Worm (Caenorhabditis elegans) whole organism, L4 larva: ENCODE data around the gene clec-262.

Experiments
- D1046.2 ChIP-seq: fragments of 200-800 bp; sonication (Bioruptor generic); IDR thresholded peaks from 2 replicates; pipeline ENCODE4 v1.3.6; 2022; ENCODE audit warnings: missing genetic modification characterization, missing compliant biosample characterization
- F10B5.3 ChIP-seq: sonication (generic microtip); optimal IDR thresholded peaks from 2 replicates; lab custom pipeline; 2016; ENCODE audit warnings: mild to moderate bottlenecking, missing genetic modification characterization, missing compliant biosample characterization
- F26F4.8 ChIP-seq: fragments of 200-800 bp; sonication (Bioruptor generic); conservative IDR thresholded peaks from 2 replicates; pipeline ENCODE4 v1.3.6; 2022; ENCODE audit warnings: missing genetic modification characterization, missing compliant biosample characterization
- F37D6.2 ChIP-seq: sonication (generic microtip); optimal IDR thresholded peaks from 2 replicates; lab custom pipeline; 2016; ENCODE audit warnings: mild to moderate bottlenecking, missing genetic modification characterization, missing compliant biosample characterization
- R02D3.7 ChIP-seq: fragments of 150-350 bp; sonication (generic microtip); optimal IDR thresholded peaks from 3 replicates; lab custom pipeline; 2014; ENCODE audit warnings: missing biosample characterization, missing genetic modification characterization
- Y48G9A.11 ChIP-seq: fragments of 200-800 bp; sonication (Bioruptor generic); IDR thresholded peaks from 2 replicates; pipeline ENCODE4 v1.3.6; 2022; ENCODE audit warnings: missing genetic modification reagents, missing genetic modification characterization, missing compliant biosample characterization
- aha-1 ChIP-seq: fragments of 150-350 bp; peaks from one replicate; lab custom pipeline; 2014; ENCODE audit warnings: missing biosample characterization, missing genetic modification characterization
- aly-2 ChIP-seq: sonication (generic microtip); optimal IDR thresholded peaks from 2 replicates; lab custom pipeline; 2018; ENCODE audit warnings: missing biosample characterization, missing genetic modification characterization
- ama-1 ChIP-seq: fragments of 150-350 bp; optimal IDR thresholded peaks from 2 replicates; lab custom pipeline; 2014; ENCODE audit warnings: inconsistent platforms, mixed read lengths
- ceh-32 ChIP-seq: sonication (generic microtip); optimal IDR thresholded peaks from 2 replicates; lab custom pipeline; 2016; ENCODE audit warnings: mild to moderate bottlenecking, missing genetic modification characterization, missing compliant biosample characterization; ENCODE audit not compliant: poor library complexity
- ceh-82 ChIP-seq: sonication (generic microtip); optimal IDR thresholded peaks from 2 replicates; lab custom pipeline; 2017; ENCODE audit warnings: missing biosample characterization, missing genetic modification characterization
- ctbp-1 ChIP-seq: fragments of 200-800 bp; sonication (Bioruptor generic); IDR thresholded peaks from 2 replicates; pipeline ENCODE4 v1.3.6; 2022; ENCODE audit warnings: missing genetic modification reagents, missing genetic modification characterization, missing compliant biosample characterization
- daf-12 ChIP-seq: fragments of 150-350 bp; optimal IDR thresholded peaks from 2 replicates; lab custom pipeline; 2014; ENCODE audit warnings: missing biosample characterization, missing genetic modification reagents, missing genetic modification characterization
- daf-16 ChIP-seq, 3 experiments: sonication (generic microtip); optimal IDR thresholded peaks; 2 replicates each; lab custom pipeline; 2016 to 2017; ENCODE audit warnings: missing genetic modification characterization in 3 of 3, missing genetic modification reagents in 3 of 3, mild to moderate bottlenecking in 2 of 3, missing compliant biosample characterization in 2 of 3, missing biosample characterization in 1 of 3, moderate library complexity in 1 of 3
- daf-19 ChIP-seq: fragments of 200-800 bp; sonication (Bioruptor generic); conservative IDR thresholded peaks from 2 replicates; pipeline ENCODE4 v1.3.6; 2022; ENCODE audit warnings: missing genetic modification characterization, missing compliant biosample characterization
- dmd-8 ChIP-seq: fragments of 200-800 bp; sonication (Bioruptor generic); IDR thresholded peaks from 2 replicates; pipeline ENCODE4 v1.3.6; 2022; ENCODE audit warnings: missing genetic modification characterization, missing compliant biosample characterization
- dmd-9 ChIP-seq: fragments of 200-800 bp; sonication (Bioruptor generic); IDR thresholded peaks from 2 replicates; pipeline ENCODE4 v1.3.6; 2022; ENCODE audit warnings: missing genetic modification reagents, missing genetic modification characterization, missing compliant biosample characterization
- egl-27 ChIP-seq: sonication (generic microtip); optimal IDR thresholded peaks from 3 replicates; lab custom pipeline; 2017; ENCODE audit warnings: missing biosample characterization, missing genetic modification reagents, missing genetic modification characterization
- gei-8 ChIP-seq: fragments of 200-800 bp; sonication (Bioruptor generic); optimal IDR thresholded peaks from 2 replicates; lab custom pipeline; 2018; ENCODE audit warnings: mild to moderate bottlenecking, missing genetic modification characterization, missing compliant biosample characterization
- hlh-11 ChIP-seq: fragments of 200-800 bp; sonication (Bioruptor generic); optimal IDR thresholded peaks from 2 replicates; lab custom pipeline; 2018; ENCODE audit warnings: mild to moderate bottlenecking, missing genetic modification characterization, missing compliant biosample characterization
- jun-1 ChIP-seq: fragments of 150-350 bp; optimal IDR thresholded peaks from 2 replicates; lab custom pipeline; 2014; ENCODE audit warnings: missing biosample characterization, missing genetic modification reagents, missing genetic modification characterization
- lin-13 ChIP-seq: fragments of 150-350 bp; optimal IDR thresholded peaks from 2 replicates; lab custom pipeline; 2014; ENCODE audit warnings: missing biosample characterization, missing genetic modification reagents, missing genetic modification characterization
- lin-38 ChIP-seq: fragments of 200-800 bp; sonication (Bioruptor generic); IDR thresholded peaks from 2 replicates; pipeline ENCODE4 v1.3.6; 2022; ENCODE audit warnings: missing genetic modification reagents, missing genetic modification characterization, missing compliant biosample characterization
- lir-3 ChIP-seq: sonication (generic microtip); optimal IDR thresholded peaks from 2 replicates; lab custom pipeline; 2016; ENCODE audit warnings: mild to moderate bottlenecking, missing genetic modification characterization, missing compliant biosample characterization
- madf-9 ChIP-seq: fragments of 200-800 bp; sonication (Bioruptor generic); conservative IDR thresholded peaks from 2 replicates; pipeline ENCODE4 v1.3.6; 2022; ENCODE audit warnings: missing genetic modification reagents, missing genetic modification characterization, missing compliant biosample characterization
- mdt-29 ChIP-seq: fragments of 200-800 bp; sonication (Bioruptor generic); IDR thresholded peaks from 2 replicates; pipeline ENCODE4 v1.3.6; 2022; ENCODE audit warnings: missing genetic modification reagents, missing genetic modification characterization, missing compliant biosample characterization
- mxl-2 ChIP-seq: fragments of 200-800 bp; sonication (Bioruptor generic); conservative IDR thresholded peaks from 2 replicates; pipeline ENCODE4 v1.3.6; 2022; ENCODE audit warnings: missing genetic modification reagents, missing genetic modification characterization, missing compliant biosample characterization
- mxl-3 ChIP-seq: fragments of 200-800 bp; sonication (Bioruptor generic); optimal IDR thresholded peaks from 2 replicates; lab custom pipeline; 2018; ENCODE audit warnings: mild to moderate bottlenecking, missing genetic modification characterization, missing compliant biosample characterization
- nhr-25 ChIP-seq: sonication (generic microtip); optimal IDR thresholded peaks from 2 replicates; lab custom pipeline; 2017; ENCODE audit warnings: missing genetic modification characterization, mild to moderate bottlenecking, missing compliant biosample characterization, antibody characterized with exemption, moderate library complexity, borderline replicate concordance; ENCODE audit not compliant: insufficient read depth
- nhr-42 ChIP-seq: fragments of 200-800 bp; sonication (Bioruptor generic); IDR thresholded peaks from 2 replicates; pipeline ENCODE4 v1.3.6; 2022; ENCODE audit warnings: missing genetic modification characterization, missing compliant biosample characterization
- nhr-48 ChIP-seq: sonication (generic microtip); optimal IDR thresholded peaks from 2 replicates; lab custom pipeline; 2016; ENCODE audit warnings: mild to moderate bottlenecking, missing genetic modification characterization, missing compliant biosample characterization
- pha-4 ChIP-seq, 2 experiments: fragments of 150-350 bp in 1 of 2; fragments of 200-800 bp in 1 of 2; sonication (Bioruptor generic) in 1 of 2; IDR thresholded peaks in 1 of 2; optimal IDR thresholded peaks in 1 of 2; 2 replicates each; pipeline versions ENCODE4 v1.3.6 to Lab custom; 2014 to 2022; ENCODE audit warnings: missing genetic modification characterization in 2 of 2, missing genetic modification reagents in 2 of 2, missing biosample characterization in 1 of 2, missing compliant biosample characterization in 1 of 2
- set-16 ChIP-seq: fragments of 200-800 bp; sonication (Bioruptor generic); IDR thresholded peaks from 2 replicates; pipeline ENCODE4 v1.3.6; 2022; ENCODE audit warnings: missing genetic modification reagents, missing genetic modification characterization, missing compliant biosample characterization
- skn-1 ChIP-seq: fragments of 150-350 bp; optimal IDR thresholded peaks from 2 replicates; lab custom pipeline; 2014; ENCODE audit warnings: missing biosample characterization, missing genetic modification characterization
- snpc-1.2 ChIP-seq: fragments of 200-800 bp; sonication (Bioruptor generic); IDR thresholded peaks from 2 replicates; pipeline ENCODE4 v1.3.6; 2022; ENCODE audit warnings: missing genetic modification reagents, missing genetic modification characterization, missing compliant biosample characterization
- spr-1 ChIP-seq: sonication (generic microtip); optimal IDR thresholded peaks from 2 replicates; lab custom pipeline; 2016; ENCODE audit warnings: mild to moderate bottlenecking, missing genetic modification characterization, missing compliant biosample characterization
- spr-3 ChIP-seq: fragments of 200-800 bp; sonication (Bioruptor generic); optimal IDR thresholded peaks from 2 replicates; lab custom pipeline; 2018; ENCODE audit warnings: mild to moderate bottlenecking, missing genetic modification characterization, missing compliant biosample characterization
- tag-97 ChIP-seq: fragments of 200-800 bp; sonication (Bioruptor generic); IDR thresholded peaks from 2 replicates; pipeline ENCODE4 v1.3.6; 2022; ENCODE audit warnings: missing genetic modification characterization, missing compliant biosample characterization
- unc-39 ChIP-seq: sonication (generic microtip); optimal IDR thresholded peaks from 2 replicates; lab custom pipeline; 2017; ENCODE audit warnings: missing biosample characterization, missing genetic modification characterization
- zfp-2 ChIP-seq: sonication (generic microtip); optimal IDR thresholded peaks from 2 replicates; lab custom pipeline; 2016; ENCODE audit warnings: mild to moderate bottlenecking, missing genetic modification characterization, missing compliant biosample characterization
- zip-2 ChIP-seq: fragments of 150-350 bp; optimal IDR thresholded peaks from 2 replicates; lab custom pipeline; 2014; ENCODE audit warnings: missing biosample characterization, missing genetic modification characterization

Gene clec-262

DNA sequence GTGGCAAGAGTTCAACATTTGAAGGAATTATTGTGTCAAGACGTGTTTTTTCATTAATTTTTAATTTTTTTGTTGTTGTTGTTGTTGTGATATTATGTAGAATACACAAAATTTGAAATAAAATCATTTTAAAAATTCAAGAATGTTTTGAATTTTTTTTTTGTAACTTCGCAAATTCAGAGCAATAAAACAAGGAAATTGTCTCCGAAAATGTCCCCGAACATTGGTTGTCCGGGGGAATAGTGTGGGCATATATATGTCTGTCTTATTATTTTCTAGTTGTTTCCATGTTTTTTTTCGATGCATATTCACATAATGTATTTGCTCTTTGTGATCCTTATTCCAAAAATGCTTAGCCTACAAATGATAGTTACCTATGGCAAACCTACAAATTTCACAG, at the start of gene clec-262:
clec-262 (plus strand) TSS at position 301 of the 400 bp plus-strand sequence.
- TF ChIP-seq ceh-82 (tag; lab: Kevin White, UChicago) (no peak), dmd-9 (GFP tag; lab: Robert Waterston, UW) (no peak), unc-39 (no peak), set-16 (GFP tag; lab: Robert Waterston, UW) (no peak), R02D3.7 (no peak), mxl-3 (GFP tag; lab: Kevin White, UChicago) (no peak), skn-1 (no peak), nhr-25 (tag; lab: Kevin White, UChicago) (no peak), mxl-2 (GFP tag; lab: Robert Waterston, UW) (no peak), aly-2 (tag; lab: Kevin White, UChicago) (no peak), zfp-2 (tag; lab: Kevin White, UChicago) (no peak), snpc-1.2 (GFP tag; lab: Robert Waterston, UW) (no peak)

DNA sequence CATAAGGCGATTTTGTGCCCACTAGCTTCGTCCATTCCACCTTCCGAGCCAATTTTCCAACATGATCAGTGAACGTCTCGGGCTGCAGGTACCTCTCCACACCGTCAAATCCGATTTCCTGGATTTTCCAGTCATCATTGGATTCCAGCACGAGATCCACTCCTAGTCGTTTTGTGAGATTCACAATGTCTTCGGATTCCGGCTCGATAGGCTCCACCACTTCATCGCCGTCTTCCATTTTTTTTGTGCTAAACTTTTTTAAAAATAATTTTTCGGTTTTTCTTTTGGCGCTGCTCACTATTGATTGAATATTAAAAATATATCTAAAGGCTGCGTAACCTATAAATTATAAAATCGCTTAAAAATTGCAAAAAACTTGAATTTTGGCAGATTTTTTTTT, 44.6 kb upstream of the clec-262 start, which contains the start of gene mdt-17:
mdt-17 (minus strand) TSS at position 256 of the 400 bp plus-strand sequence.
- TF ChIP-seq F37D6.2 (tag; lab: Kevin White, UChicago) (no peak), lin-13 (GFP tag; lab: Kevin White, UChicago) (no peak), tag-97 (GFP tag; lab: Robert Waterston, UW) (no peak), zip-2 (tag; lab: Kevin White, UChicago) (no peak), ceh-32 (tag; lab: Kevin White, UChicago) (no peak), daf-12 (tag; lab: Kevin White, UChicago) (no peak), madf-9 (GFP tag; lab: Robert Waterston, UW) (no peak), dmd-9 (GFP tag; lab: Robert Waterston, UW) (no peak), F10B5.3 (tag; lab: Kevin White, UChicago) (no peak), mxl-3 (GFP tag; lab: Kevin White, UChicago) (no peak), mdt-29 (no peak), egl-27 (no peak), spr-3 (GFP tag; lab: Kevin White, UChicago) (no peak), R02D3.7 (no peak), daf-19 (no peak), lir-3 (no peak), ama-1 (lab: Kevin White, UChicago) (peak; percentile 18), mxl-2 (GFP tag; lab: Robert Waterston, UW) (no peak), D1046.2 (no peak), pha-4 (GFP tag; IDR thresholded peaks at IDR 0.05; lab: Robert Waterston, UW) (peak; percentile 52; the same call in 1 of the 2 replicates), pha-4 (tag; optimal IDR thresholded peaks at IDR 0.05; lab: Kevin White, UChicago) (no peak), gei-8 (GFP tag; lab: Kevin White, UChicago) (no peak), spr-1 (no peak), jun-1 (no peak), aly-2 (tag; lab: Kevin White, UChicago) (no peak), aha-1 (tag; lab: Kevin White, UChicago) (peak; percentile 72), hlh-11 (tag; lab: Kevin White, UChicago) (no peak), nhr-48 (tag; lab: Kevin White, UChicago) (no peak), lin-38 (GFP tag; lab: Robert Waterston, UW) (peak; percentile 50), daf-16 (GFP tag; optimal IDR thresholded peaks at IDR 0.05; lab: Kevin White, UChicago) (no peak), daf-16 (tag; optimal IDR thresholded peaks at IDR 0.05; lab: Kevin White, UChicago) (peak; percentile 5), ctbp-1 (GFP tag; lab: Robert Waterston, UW) (0 out of 2 replicates have a peak, but pooled peaks have one; percentile 40), set-16 (GFP tag; lab: Robert Waterston, UW) (no peak), F26F4.8 (GFP tag; lab: Robert Waterston, UW) (0 out of 2 replicates have a peak, but pooled peaks have one; percentile 26), ceh-82 (tag; lab: Kevin White, UChicago) (no peak), dmd-8 (GFP tag; lab: Robert Waterston, UW) (no peak), nhr-42 (no peak), Y48G9A.11 (GFP tag; lab: Robert Waterston, UW) (0 out of 2 replicates have a peak, but pooled peaks have one; percentile 52)
